Worm (Caenorhabditis elegans) whole organism, L4 larva: ENCODE measurements around the gene fipr-6.

Source experiments
- ceh-62 ChIP-seq: sonication (generic microtip); optimal IDR thresholded peaks from 2 replicates; lab custom pipeline; 2017; ENCODE audit warnings: missing biosample characterization, missing genetic modification characterization
- ceh-82 ChIP-seq: sonication (generic microtip); optimal IDR thresholded peaks from 2 replicates; lab custom pipeline; 2017; ENCODE audit warnings: missing biosample characterization, missing genetic modification characterization
- lin-29 ChIP-seq: fragments of 200-800 bp; sonication (Bioruptor generic); IDR thresholded peaks from 2 replicates; pipeline ENCODE4 v1.3.6; 2022; ENCODE audit warnings: missing genetic modification reagents, missing genetic modification characterization, missing compliant biosample characterization
- mdl-1 ChIP-seq, 2 experiments: fragments of 150-350 bp in 1 of 2; sonication (generic microtip) in 1 of 2; optimal IDR thresholded peaks; 2 replicates each; lab custom pipeline; 2014 to 2017; ENCODE audit warnings: missing biosample characterization in 2 of 2, missing genetic modification characterization in 2 of 2
- nhr-237 ChIP-seq: sonication (generic microtip); optimal IDR thresholded peaks from 2 replicates; lab custom pipeline; 2017; ENCODE audit warnings: missing biosample characterization, missing genetic modification characterization
- saeg-2 ChIP-seq: fragments of 200-800 bp; sonication (Bioruptor generic); IDR thresholded peaks from 2 replicates; pipeline ENCODE4 v1.3.6; 2022; ENCODE audit warnings: missing genetic modification reagents, missing genetic modification characterization, missing compliant biosample characterization
- unc-62 ChIP-seq, 3 experiments: fragments of 150-350 bp in 1 of 3; sonication (generic microtip); optimal IDR thresholded peaks in 2 of 3; peaks in 1 of 3; 1 replicate in 1 of 3; 2 replicates in 2 of 3; lab custom pipeline; 2014 to 2017; ENCODE audit warnings: missing biosample characterization in 3 of 3, missing genetic modification characterization in 3 of 3, missing genetic modification reagents in 3 of 3, missing genotype in 1 of 3
- zfp-2 ChIP-seq: sonication (generic microtip); optimal IDR thresholded peaks from 2 replicates; lab custom pipeline; 2016; ENCODE audit warnings: mild to moderate bottlenecking, missing genetic modification characterization, missing compliant biosample characterization

ce11 chrV:10243105-10243504 lies 12.1 kb downstream of the fipr-6 start, which contains the start of gene C12D8.9:
- TF ChIP-seq unc-62 (GFP tag; optimal IDR thresholded peaks at IDR 0.05 in 1 of 2; lab: Kevin White, UChicago): peak in 1 of 2 experiments; percentile 24
- no peak for TF ChIP-seq unc-62 (tag; optimal IDR thresholded peaks at IDR 0.05; lab: Kevin White, UChicago)
- TF ChIP-seq nhr-237 (tag; lab: Kevin White, UChicago): no peak
- no peak for TF ChIP-seq lin-29 (GFP tag; lab: Robert Waterston, UW)
- no peak for TF ChIP-seq mdl-1 (tag; optimal IDR thresholded peaks at IDR 0.05; lab: Kevin White, UChicago)
- no peak for TF ChIP-seq zfp-2 (tag; lab: Kevin White, UChicago)
- TF ChIP-seq saeg-2: no peak
- no peak for TF ChIP-seq ceh-82 (tag; lab: Kevin White, UChicago)
- TF ChIP-seq ceh-62 (tag; lab: Kevin White, UChicago): no peak
